Comparison of ENCODE assay signal across 4 fruit fly cellular contexts in genomic region chr3R:14739088-14739487, dm6.
TF ChIP-seq lines count a peak whose summit lies in the region.

No protein-coding gene starts in this region.

TF ChIP-seq in whole organism, adult, 20 proteins besides CTCF, POLR2A, EP300 and RAD21 (continued from another document):
- TF ChIP-seq Crg-1 (GFP tag; optimal IDR thresholded peaks at IDR 0.05; lab: Kevin White, UChicago) (no peak), pad (GFP tag; optimal IDR thresholded peaks at IDR 0.05; lab: Kevin White, UChicago) (peak; percentile 95), Clk (GFP tag; optimal IDR thresholded peaks at IDR 0.05; lab: Kevin White, UChicago) (peak; percentile 68)

TF ChIP-seq in whole organism, embryonic, 481 proteins besides CTCF, POLR2A, EP300 and RAD21 (continued from another document and continues in another):
- peak; percentile 70 for TF ChIP-seq CG13894 (tag; optimal IDR thresholded peaks at IDR 0.05; lab: Kevin White, UChicago)
- no peak for TF ChIP-seq CG33557 (GFP tag; optimal IDR thresholded peaks at IDR 0.05; lab: Kevin White, UChicago)
- peak; percentile 63 for TF ChIP-seq CG34376 (GFP tag; optimal IDR thresholded peaks at IDR 0.05; lab: Kevin White, UChicago)
- 0 out of 2 replicates have a peak, but pooled peaks have one; percentile 20 for TF ChIP-seq CG32767 (GFP tag; IDR thresholded peaks at IDR 0.05; lab: Robert Waterston, UW)
- TF ChIP-seq CG11504 (tag; optimal IDR thresholded peaks at IDR 0.05; lab: Kevin White, UChicago), result no peak
- TF ChIP-seq Deaf1 (tag; optimal IDR thresholded peaks at IDR 0.05; lab: Kevin White, UChicago), result peak; percentile 74
- peak; percentile 92 for TF ChIP-seq chinmo (GFP tag; IDR thresholded peaks at IDR 0.05; lab: Robert Waterston, UW; ENCODE audit: partially characterized antibody)
- peak; percentile 89 for TF ChIP-seq Awh (GFP tag; IDR thresholded peaks at IDR 0.05; lab: Robert Waterston, UW)
- TF ChIP-seq CG8281 (tag; optimal IDR thresholded peaks at IDR 0.05; lab: Kevin White, UChicago), result no peak
- no peak for TF ChIP-seq ase (GFP tag; IDR thresholded peaks at IDR 0.05; lab: Robert Waterston, UW)
- no peak for TF ChIP-seq scrt (GFP tag; optimal IDR thresholded peaks at IDR 0.05; lab: Kevin White, UChicago)
- TF ChIP-seq ewg (GFP tag; optimal IDR thresholded peaks at IDR 0.05; lab: Kevin White, UChicago), result peak; percentile 74
- TF ChIP-seq row (GFP tag; IDR thresholded peaks at IDR 0.05; lab: Robert Waterston, UW), result peak; percentile 6; the same call in 1 of the 3 replicates
- no peak for TF ChIP-seq CG10959 (GFP tag; IDR thresholded peaks at IDR 0.05; lab: Robert Waterston, UW)
- peak; percentile 48 for TF ChIP-seq caup (GFP tag; optimal IDR thresholded peaks at IDR 0.05; lab: Kevin White, UChicago; ENCODE audit: severe bottlenecking)
- no peak for TF ChIP-seq Aef1 (GFP tag; IDR thresholded peaks at IDR 0.05; lab: Robert Waterston, UW)
- TF ChIP-seq Hey (tag; optimal IDR thresholded peaks at IDR 0.05; lab: Kevin White, UChicago), result peak; percentile 62
- TF ChIP-seq CG42726 (GFP tag; IDR thresholded peaks at IDR 0.05; lab: Robert Waterston, UW; ENCODE audit: partially characterized antibody), result peak; percentile 7; the same call in 1 of the 2 replicates
- no peak for TF ChIP-seq CG6765 (GFP tag; optimal IDR thresholded peaks at IDR 0.05; lab: Kevin White, UChicago)
- no peak for TF ChIP-seq Jarid2 (GFP tag; optimal IDR thresholded peaks at IDR 0.05; lab: Kevin White, UChicago)
- peak; percentile 62 for TF ChIP-seq CG9932 (GFP tag; IDR thresholded peaks at IDR 0.05; lab: Robert Waterston, UW)
- TF ChIP-seq CHES-1-like (GFP tag; optimal IDR thresholded peaks at IDR 0.05; lab: Kevin White, UChicago), result no peak
- TF ChIP-seq CG10565 (GFP tag; optimal IDR thresholded peaks at IDR 0.05; lab: Kevin White, UChicago), result no peak
- TF ChIP-seq CG12391 (tag; optimal IDR thresholded peaks at IDR 0.05; lab: Kevin White, UChicago), result no peak
- no peak for TF ChIP-seq eve (GFP tag; optimal IDR thresholded peaks at IDR 0.05; lab: Kevin White, UChicago)
- peak; percentile 46; the same call in 1 of the 3 replicates for TF ChIP-seq zfh1 (GFP tag; IDR thresholded peaks at IDR 0.05; lab: Robert Waterston, UW)
- TF ChIP-seq gro (GFP tag; optimal IDR thresholded peaks at IDR 0.05; lab: Kevin White, UChicago), result peak; percentile 33
- no peak for TF ChIP-seq klu (GFP tag; IDR thresholded peaks at IDR 0.05; lab: Robert Waterston, UW)
- TF ChIP-seq CG6654 (GFP tag; optimal IDR thresholded peaks at IDR 0.05; lab: Kevin White, UChicago), result no peak
- TF ChIP-seq Antp (GFP tag; optimal IDR thresholded peaks at IDR 0.05; lab: Kevin White, UChicago), result no peak
- TF ChIP-seq CG11696 (GFP tag; IDR thresholded peaks at IDR 0.05; lab: Robert Waterston, UW), result no peak
- no peak for TF ChIP-seq Dfd (GFP tag; optimal IDR thresholded peaks at IDR 0.05; lab: Kevin White, UChicago)
- peak; percentile 93 for TF ChIP-seq vvl (GFP tag; IDR thresholded peaks at IDR 0.05; lab: Robert Waterston, UW)
- peak; percentile 52 for TF ChIP-seq CG12299 (tag; optimal IDR thresholded peaks at IDR 0.05; lab: Kevin White, UChicago)
- no peak for TF ChIP-seq sens-2 (GFP tag; IDR thresholded peaks at IDR 0.05; lab: Robert Waterston, UW)
- peak; percentile 82 for TF ChIP-seq mirr (GFP tag; optimal IDR thresholded peaks at IDR 0.05; lab: Kevin White, UChicago)
- no peak for TF ChIP-seq Asciz (GFP tag; optimal IDR thresholded peaks at IDR 0.05; lab: Kevin White, UChicago)
- no peak for TF ChIP-seq danr (GFP tag; IDR thresholded peaks at IDR 0.05; lab: Robert Waterston, UW)
- TF ChIP-seq psq (GFP tag; optimal IDR thresholded peaks at IDR 0.05; lab: Kevin White, UChicago), result no peak
- peak; percentile 37 to 43 for TF ChIP-seq Trl (optimal IDR thresholded peaks at IDR 0.05; lab: Kevin White, UChicago)
- peak; percentile 7 for TF ChIP-seq Trl (GFP tag; optimal IDR thresholded peaks at IDR 0.05; lab: Kevin White, UChicago)
- peak; percentile 11 for TF ChIP-seq CG12155 (GFP tag; optimal IDR thresholded peaks at IDR 0.05; lab: Kevin White, UChicago)
- TF ChIP-seq Taf1 (GFP tag; IDR thresholded peaks at IDR 0.05; lab: Robert Waterston, UW), result no peak

TF ChIP-seq in whole organism, prepupa, 60 proteins besides CTCF, POLR2A, EP300 and RAD21 (continued from another document):
- TF ChIP-seq achi (GFP tag; optimal IDR thresholded peaks at IDR 0.05; lab: Kevin White, UChicago) (no peak), CG16779 (tag; optimal IDR thresholded peaks at IDR 0.05; lab: Kevin White, UChicago) (peak; percentile 22), eg (GFP tag; IDR thresholded peaks at IDR 0.05; lab: Robert Waterston, UW) (peak; percentile 66), CG32006 (GFP tag; optimal IDR thresholded peaks at IDR 0.05; lab: Kevin White, UChicago) (no peak), CG8119 (GFP tag; IDR thresholded peaks at IDR 0.05; lab: Robert Waterston, UW) (peak; percentile 24; the same call in 2 of the 3 replicates), Eip78C (GFP tag; lab: Kevin White, UChicago) (no peak), Eip93F (GFP tag; optimal IDR thresholded peaks at IDR 0.05; lab: Kevin White, UChicago) (peak; percentile 45), fkh (GFP tag; optimal IDR thresholded peaks at IDR 0.05; lab: Kevin White, UChicago) (peak; percentile 50), Eip75B (GFP tag; optimal IDR thresholded peaks at IDR 0.05; lab: Kevin White, UChicago) (peak; percentile 22), CG6854 (GFP tag; optimal IDR thresholded peaks at IDR 0.05; lab: Kevin White, UChicago) (peak; percentile 45), lz (GFP tag; optimal IDR thresholded peaks at IDR 0.05; lab: Kevin White, UChicago) (no peak), CG8632 (GFP tag; optimal IDR thresholded peaks at IDR 0.05; lab: Kevin White, UChicago) (no peak), CG11294 (GFP tag; IDR thresholded peaks at IDR 0.05; lab: Robert Waterston, UW) (peak; percentile 39; the same call in 1 of the 2 replicates), CG8319 (GFP tag; optimal IDR thresholded peaks at IDR 0.05; lab: Kevin White, UChicago) (no peak), CG7368 (GFP tag; optimal IDR thresholded peaks at IDR 0.05; lab: Kevin White, UChicago) (no peak), CG3032 (tag; optimal IDR thresholded peaks at IDR 0.05; lab: Kevin White, UChicago) (peak; percentile 35), CG6276 (GFP tag; optimal IDR thresholded peaks at IDR 0.05; lab: Kevin White, UChicago) (no peak), CG31627 (GFP tag; optimal IDR thresholded peaks at IDR 0.05; lab: Kevin White, UChicago) (no peak), vri (GFP tag; optimal IDR thresholded peaks at IDR 0.05; lab: Kevin White, UChicago) (peak; percentile 79), cyc (GFP tag; optimal IDR thresholded peaks at IDR 0.05; lab: Kevin White, UChicago) (no peak), Sox14 (GFP tag; optimal IDR thresholded peaks at IDR 0.05; lab: Kevin White, UChicago) (peak; percentile 21), svp (GFP tag; lab: Kevin White, UChicago) (peak; percentile 74), Ets96B (tag; optimal IDR thresholded peaks at IDR 0.05; lab: Kevin White, UChicago) (peak; percentile 30), ss (GFP tag; optimal IDR thresholded peaks at IDR 0.05; lab: Kevin White, UChicago) (peak; percentile 46 to 72), Sox15 (GFP tag; optimal IDR thresholded peaks at IDR 0.05; lab: Kevin White, UChicago) (no peak)
TF ChIP-seq in whole organism, prepupa: peak in this region for 23.

TF ChIP-seq in whole organism, wandering third instar larva, 38 proteins besides CTCF, POLR2A, EP300 and RAD21 (continued from another document):
- TF ChIP-seq CG9705 (GFP tag; optimal IDR thresholded peaks at IDR 0.05; lab: Kevin White, UChicago) (peak; percentile 34), woc (GFP tag; optimal IDR thresholded peaks at IDR 0.05; lab: Kevin White, UChicago) (no peak), pan (optimal IDR thresholded peaks at IDR 0.05; lab: Kevin White, UChicago) (no peak), Sp1 (GFP tag; optimal IDR thresholded peaks at IDR 0.05; lab: Kevin White, UChicago) (peak; percentile 35), dmrt93B (GFP tag; optimal IDR thresholded peaks at IDR 0.05; lab: Kevin White, UChicago) (no peak), CrebA (GFP tag; optimal IDR thresholded peaks at IDR 0.05; lab: Kevin White, UChicago; ENCODE audit: borderline replicate concordance) (peak; percentile 50), usp (GFP tag; optimal IDR thresholded peaks at IDR 0.05; lab: Kevin White, UChicago) (no peak), lola (GFP tag; optimal IDR thresholded peaks at IDR 0.05; lab: Kevin White, UChicago) (no peak), OdsH (GFP tag; optimal IDR thresholded peaks at IDR 0.05; lab: Kevin White, UChicago) (peak; percentile 0), Dif (GFP tag; optimal IDR thresholded peaks at IDR 0.05; lab: Kevin White, UChicago; ENCODE audit: partially characterized antibody) (peak; percentile 89), Dfd (GFP tag; optimal IDR thresholded peaks at IDR 0.05; lab: Kevin White, UChicago) (no peak), GATAd (GFP tag; optimal IDR thresholded peaks at IDR 0.05; lab: Kevin White, UChicago) (no peak), brk (GFP tag; optimal IDR thresholded peaks at IDR 0.05; lab: Kevin White, UChicago) (peak; percentile 29), rgr (GFP tag; optimal IDR thresholded peaks at IDR 0.05; lab: Kevin White, UChicago) (peak; percentile 67), HLH106 (tag; optimal IDR thresholded peaks at IDR 0.05; lab: Kevin White, UChicago) (peak; percentile 52), sage (GFP tag; optimal IDR thresholded peaks at IDR 0.05; lab: Kevin White, UChicago) (no peak)
